Worm (Caenorhabditis elegans) whole organism, L4 larva: Measurements from ENCODE around the gene pros-1.

Experiments
- F26F4.8 ChIP-seq: fragments of 200-800 bp; sonication (Bioruptor generic); conservative IDR thresholded peaks from 2 replicates; pipeline ENCODE4 v1.3.6; 2022; ENCODE audit warnings: missing genetic modification characterization, missing compliant biosample characterization
- F37D6.2 ChIP-seq: sonication (generic microtip); optimal IDR thresholded peaks from 2 replicates; lab custom pipeline; 2016; ENCODE audit warnings: mild to moderate bottlenecking, missing genetic modification characterization, missing compliant biosample characterization
- F44E2.7 ChIP-seq: fragments of 200-800 bp; sonication (Bioruptor generic); IDR thresholded peaks from 2 replicates; pipeline ENCODE4 v2.1.2; 2022; ENCODE audit warnings: missing genetic modification characterization, missing compliant biosample characterization
- R02D3.7 ChIP-seq: fragments of 150-350 bp; sonication (generic microtip); optimal IDR thresholded peaks from 3 replicates; lab custom pipeline; 2014; ENCODE audit warnings: missing biosample characterization, missing genetic modification characterization
- T20F7.1 ChIP-seq: fragments of 200-800 bp; sonication (Bioruptor generic); optimal IDR thresholded peaks from 2 replicates; lab custom pipeline; 2018; ENCODE audit warnings: mild to moderate bottlenecking, missing genetic modification characterization, missing compliant biosample characterization
- Y105C5A.15 ChIP-seq: fragments of 200-800 bp; sonication (Bioruptor generic); IDR thresholded peaks from 2 replicates; pipeline ENCODE4 v1.3.6; 2022; ENCODE audit warnings: missing genetic modification characterization, missing compliant biosample characterization
- Y75B8A.6 ChIP-seq: fragments of 200-800 bp; sonication (Bioruptor generic); IDR thresholded peaks from 2 replicates; pipeline ENCODE4 v1.3.6; 2022; ENCODE audit warnings: missing genetic modification reagents, missing genetic modification characterization, missing compliant biosample characterization
- ama-1 ChIP-seq: fragments of 150-350 bp; optimal IDR thresholded peaks from 2 replicates; lab custom pipeline; 2014; ENCODE audit warnings: inconsistent platforms, mixed read lengths
- arid-1 ChIP-seq: fragments of 200-800 bp; sonication (Bioruptor generic); conservative IDR thresholded peaks from 2 replicates; pipeline ENCODE4 v1.3.6; 2022; ENCODE audit warnings: missing genetic modification reagents, missing genetic modification characterization, missing compliant biosample characterization
- attf-4 ChIP-seq: sonication (generic microtip); optimal IDR thresholded peaks from 3 replicates; lab custom pipeline; 2017; ENCODE audit warnings: missing biosample characterization, missing genetic modification characterization
- ceh-32 ChIP-seq: sonication (generic microtip); optimal IDR thresholded peaks from 2 replicates; lab custom pipeline; 2016; ENCODE audit warnings: mild to moderate bottlenecking, missing genetic modification characterization, missing compliant biosample characterization; ENCODE audit not compliant: poor library complexity
- ceh-82 ChIP-seq: sonication (generic microtip); optimal IDR thresholded peaks from 2 replicates; lab custom pipeline; 2017; ENCODE audit warnings: missing biosample characterization, missing genetic modification characterization
- daf-16 ChIP-seq, 3 experiments: sonication (generic microtip); optimal IDR thresholded peaks; 2 replicates each; lab custom pipeline; 2016 to 2017; ENCODE audit warnings: missing genetic modification characterization in 3 of 3, missing genetic modification reagents in 3 of 3, mild to moderate bottlenecking in 2 of 3, missing compliant biosample characterization in 2 of 3, missing biosample characterization in 1 of 3, moderate library complexity in 1 of 3
- dmd-9 ChIP-seq: fragments of 200-800 bp; sonication (Bioruptor generic); IDR thresholded peaks from 2 replicates; pipeline ENCODE4 v1.3.6; 2022; ENCODE audit warnings: missing genetic modification reagents, missing genetic modification characterization, missing compliant biosample characterization
- dpl-1 ChIP-seq: fragments of 150-350 bp; optimal IDR thresholded peaks from 2 replicates; lab custom pipeline; 2014; ENCODE audit warnings: missing biosample characterization, missing genetic modification reagents, missing genetic modification characterization
- egl-27 ChIP-seq: sonication (generic microtip); optimal IDR thresholded peaks from 3 replicates; lab custom pipeline; 2017; ENCODE audit warnings: missing biosample characterization, missing genetic modification reagents, missing genetic modification characterization
- fos-1 ChIP-seq: fragments of 150-350 bp; optimal IDR thresholded peaks from 2 replicates; lab custom pipeline; 2014; ENCODE audit warnings: missing biosample characterization, missing genetic modification characterization
- lin-13 ChIP-seq: fragments of 150-350 bp; optimal IDR thresholded peaks from 2 replicates; lab custom pipeline; 2014; ENCODE audit warnings: missing biosample characterization, missing genetic modification reagents, missing genetic modification characterization
- lin-15B ChIP-seq: fragments of 150-350 bp; sonication (generic microtip); optimal IDR thresholded peaks from 3 replicates; lab custom pipeline; 2014; ENCODE audit warnings: missing biosample characterization, missing genetic modification characterization
- lin-29 ChIP-seq: fragments of 200-800 bp; sonication (Bioruptor generic); IDR thresholded peaks from 2 replicates; pipeline ENCODE4 v1.3.6; 2022; ENCODE audit warnings: missing genetic modification reagents, missing genetic modification characterization, missing compliant biosample characterization
- lir-3 ChIP-seq: sonication (generic microtip); optimal IDR thresholded peaks from 2 replicates; lab custom pipeline; 2016; ENCODE audit warnings: mild to moderate bottlenecking, missing genetic modification characterization, missing compliant biosample characterization
- madf-5 ChIP-seq, 2 experiments: fragments of 200-800 bp; sonication (Bioruptor generic); IDR thresholded peaks; 2 replicates each; pipeline ENCODE4 v1.3.6; 2022; ENCODE audit warnings: missing compliant biosample characterization in 2 of 2, missing genetic modification characterization in 2 of 2
- mdl-1 ChIP-seq, 2 experiments: fragments of 150-350 bp in 1 of 2; sonication (generic microtip) in 1 of 2; optimal IDR thresholded peaks; 2 replicates each; lab custom pipeline; 2014 to 2017; ENCODE audit warnings: missing biosample characterization in 2 of 2, missing genetic modification characterization in 2 of 2
- mdt-29 ChIP-seq: fragments of 200-800 bp; sonication (Bioruptor generic); IDR thresholded peaks from 2 replicates; pipeline ENCODE4 v1.3.6; 2022; ENCODE audit warnings: missing genetic modification reagents, missing genetic modification characterization, missing compliant biosample characterization
- mep-1 ChIP-seq: fragments of 150-350 bp; sonication (generic microtip); optimal IDR thresholded peaks from 3 replicates; lab custom pipeline; 2014; ENCODE audit warnings: missing biosample characterization, missing genetic modification characterization
- mxl-2 ChIP-seq: fragments of 200-800 bp; sonication (Bioruptor generic); conservative IDR thresholded peaks from 2 replicates; pipeline ENCODE4 v1.3.6; 2022; ENCODE audit warnings: missing genetic modification reagents, missing genetic modification characterization, missing compliant biosample characterization
- nhr-10 ChIP-seq: fragments of 150-350 bp; optimal IDR thresholded peaks from 2 replicates; lab custom pipeline; 2014; ENCODE audit warnings: missing biosample characterization, missing genetic modification characterization
- nhr-102 ChIP-seq: sonication (generic microtip); optimal IDR thresholded peaks from 2 replicates; lab custom pipeline; 2016; ENCODE audit warnings: mild to moderate bottlenecking, missing genetic modification characterization, moderate library complexity, missing compliant biosample characterization
- nhr-11 ChIP-seq: fragments of 150-350 bp; optimal IDR thresholded peaks from 2 replicates; lab custom pipeline; 2014; ENCODE audit warnings: missing biosample characterization, missing genetic modification characterization
- nhr-28 ChIP-seq: fragments of 150-350 bp; optimal IDR thresholded peaks from 2 replicates; lab custom pipeline; 2014; ENCODE audit warnings: missing biosample characterization, missing genetic modification characterization
- nhr-41 ChIP-seq: fragments of 200-800 bp; sonication (Bioruptor generic); IDR thresholded peaks from 2 replicates; pipeline ENCODE4 v1.3.6; 2022; ENCODE audit warnings: missing genetic modification reagents, missing genetic modification characterization, missing compliant biosample characterization
- nhr-48 ChIP-seq: sonication (generic microtip); optimal IDR thresholded peaks from 2 replicates; lab custom pipeline; 2016; ENCODE audit warnings: mild to moderate bottlenecking, missing genetic modification characterization, missing compliant biosample characterization
- nhr-6 ChIP-seq: fragments of 150-350 bp; optimal IDR thresholded peaks from 2 replicates; lab custom pipeline; 2014; ENCODE audit warnings: missing biosample characterization, missing genetic modification characterization
- nhr-76 ChIP-seq: fragments of 150-350 bp; optimal IDR thresholded peaks from 2 replicates; lab custom pipeline; 2014; ENCODE audit warnings: missing biosample characterization, missing genetic modification characterization
- pqm-1 ChIP-seq: sonication (generic microtip); optimal IDR thresholded peaks from 2 replicates; lab custom pipeline; 2017; ENCODE audit warnings: missing biosample characterization, missing genetic modification characterization
- rbr-2 ChIP-seq: sonication (generic microtip); optimal IDR thresholded peaks from 2 replicates; lab custom pipeline; 2016; ENCODE audit warnings: missing genotype, missing genetic modification characterization, missing compliant biosample characterization
- sdz-12 ChIP-seq: fragments of 200-800 bp; sonication (Bioruptor generic); optimal IDR thresholded peaks from 2 replicates; lab custom pipeline; 2018; ENCODE audit warnings: mild to moderate bottlenecking, missing genetic modification characterization, missing compliant biosample characterization
- snpc-1.2 ChIP-seq: fragments of 200-800 bp; sonication (Bioruptor generic); IDR thresholded peaks from 2 replicates; pipeline ENCODE4 v1.3.6; 2022; ENCODE audit warnings: missing genetic modification reagents, missing genetic modification characterization, missing compliant biosample characterization
- spr-3 ChIP-seq: fragments of 200-800 bp; sonication (Bioruptor generic); optimal IDR thresholded peaks from 2 replicates; lab custom pipeline; 2018; ENCODE audit warnings: mild to moderate bottlenecking, missing genetic modification characterization, missing compliant biosample characterization
- tag-97 ChIP-seq: fragments of 200-800 bp; sonication (Bioruptor generic); IDR thresholded peaks from 2 replicates; pipeline ENCODE4 v1.3.6; 2022; ENCODE audit warnings: missing genetic modification characterization, missing compliant biosample characterization
- unc-130 ChIP-seq: sonication (generic microtip); optimal IDR thresholded peaks from 2 replicates; lab custom pipeline; 2016; ENCODE audit warnings: missing genetic modification reagents, missing genetic modification characterization, missing compliant biosample characterization
- zag-1 ChIP-seq: fragments of 150-350 bp; optimal IDR thresholded peaks from 2 replicates; lab custom pipeline; 2014; ENCODE audit warnings: missing biosample characterization, missing genetic modification characterization
- zip-11 ChIP-seq: fragments of 200-800 bp; sonication (Bioruptor generic); IDR thresholded peaks from 2 replicates; pipeline ENCODE4 v1.3.6; 2022; ENCODE audit warnings: missing genetic modification characterization, missing compliant biosample characterization

pros-1 gene

DNA sequence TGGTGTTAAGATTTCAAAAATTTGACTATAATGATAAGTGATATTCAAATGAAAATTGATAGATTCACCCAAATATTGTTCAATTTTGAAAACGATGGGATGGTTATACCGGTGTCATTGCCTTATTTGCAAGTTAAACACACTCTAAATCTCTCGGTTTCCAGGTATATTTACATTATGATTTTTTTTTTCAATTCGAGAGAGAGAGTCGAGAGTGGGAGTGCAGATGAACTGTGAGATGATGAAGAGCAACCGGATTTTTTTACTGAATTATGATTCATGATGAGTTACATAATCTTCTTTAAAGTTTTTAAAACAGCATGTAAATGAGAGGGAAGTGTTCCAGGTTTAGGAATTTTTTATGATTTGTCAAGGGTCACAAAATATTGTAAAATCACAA lies 33.6 kb upstream of the pros-1 start, which contains the start of gene F44B9.10:
F44B9.10 (minus strand) TSS at position 101 of the 400 bp plus-strand sequence.
- TF ChIP-seq ceh-82 (tag; lab: Kevin White, UChicago), result no peak
- TF ChIP-seq, all 104 proteins: peak for 0

DNA sequence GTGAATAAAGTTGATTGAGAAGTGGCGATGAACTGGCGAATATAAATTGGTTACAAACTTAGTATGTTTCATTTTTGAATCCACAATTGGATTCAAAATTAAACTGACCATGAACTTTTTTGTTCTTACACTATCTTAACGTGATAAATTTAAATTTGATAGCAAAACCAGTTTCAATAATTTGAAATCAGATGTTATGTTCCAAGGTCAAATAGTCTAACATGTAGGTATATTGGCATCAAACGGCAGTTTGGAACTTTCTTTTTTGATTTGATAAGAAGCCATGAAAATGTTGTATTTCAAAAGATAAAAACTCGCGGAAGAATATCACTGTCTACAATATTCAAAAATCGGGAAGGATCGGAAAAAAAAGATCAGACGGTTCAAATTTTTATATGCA lies 31.0 kb upstream of the pros-1 start:
- TF ChIP-seq R02D3.7 (tag; lab: Kevin White, UChicago) (no peak), nhr-41 (GFP tag; lab: Robert Waterston, UW) (no peak), F44E2.7 (no peak), zag-1 (tag; lab: Kevin White, UChicago) (no peak), mxl-2 (no peak), attf-4 (tag; lab: Kevin White, UChicago) (no peak), mdt-29 (no peak), nhr-11 (tag; lab: Kevin White, UChicago) (no peak), lin-15B (no peak), F37D6.2 (tag; lab: Kevin White, UChicago) (no peak), zip-11 (GFP tag; lab: Robert Waterston, UW) (no peak), madf-5 (GFP tag; IDR thresholded peaks at IDR 0.05; lab: Robert Waterston, UW) (no peak), nhr-76 (tag; lab: Kevin White, UChicago) (no peak), mep-1 (tag; lab: Kevin White, UChicago) (no peak), ama-1 (lab: Kevin White, UChicago) (no peak), nhr-102 (tag; lab: Kevin White, UChicago) (no peak), nhr-10 (tag; lab: Kevin White, UChicago) (no peak), arid-1 (GFP tag; lab: Robert Waterston, UW) (no peak), nhr-48 (tag; lab: Kevin White, UChicago) (no peak), lir-3 (tag; lab: Kevin White, UChicago) (no peak)

DNA sequence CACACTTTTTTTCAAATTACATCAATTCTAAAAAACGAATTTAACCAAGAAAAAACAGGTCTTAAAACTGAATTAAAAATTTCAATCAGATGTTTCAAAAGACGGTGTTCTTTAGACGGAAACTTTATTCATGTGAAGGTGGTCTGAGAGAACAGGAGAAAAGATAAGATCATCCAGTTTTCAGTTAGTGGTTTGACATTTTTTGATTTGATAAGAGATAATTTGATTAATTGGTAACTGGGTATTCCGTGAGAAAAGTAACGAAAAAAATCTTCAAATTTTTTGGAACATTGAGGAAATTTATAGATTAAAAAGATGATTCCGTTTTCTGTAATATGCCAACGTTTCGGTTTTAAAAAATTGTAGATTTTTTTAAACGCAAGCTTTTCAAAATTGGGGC lies 30.6 kb upstream of the pros-1 start:
- peak; percentile 1 for TF ChIP-seq nhr-28 (tag; lab: Kevin White, UChicago)
- no peak for TF ChIP-seq nhr-11 (tag; lab: Kevin White, UChicago)

DNA sequence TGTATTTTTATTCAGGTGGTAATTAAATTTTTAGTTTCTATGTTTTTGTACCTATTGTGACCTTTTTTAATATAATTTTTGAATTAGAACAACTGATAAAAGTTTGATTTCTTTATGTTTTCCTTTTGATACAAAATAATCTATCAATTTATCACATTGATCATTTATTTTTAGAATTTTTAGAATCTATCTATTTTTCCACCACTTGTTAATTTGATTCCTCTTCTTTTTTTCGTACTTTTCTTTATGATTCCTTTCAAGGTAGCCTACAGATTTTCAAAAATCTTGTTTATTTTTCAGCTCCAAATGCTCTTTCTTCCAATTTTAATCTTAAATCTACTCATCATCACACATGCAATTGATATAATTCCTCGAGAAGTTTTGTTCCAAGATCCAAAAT lies 29.1 kb upstream of the pros-1 start, which contains the start of gene dpf-6:
dpf-6 (plus strand) TSS at position 301 of the 400 bp plus-strand sequence.
- no peak for TF ChIP-seq unc-130 (GFP tag; lab: Kevin White, UChicago)

ce11 chrIII:8042775-8043174 lies 24.3 kb upstream of the pros-1 start, which contains the start of gene K12H4.6:
TSS of gene K12H4.6 (minus strand) at chrIII:8042875.
- TF ChIP-seq snpc-1.2 (GFP tag; lab: Robert Waterston, UW), result no peak
- TF ChIP-seq nhr-76 (tag; lab: Kevin White, UChicago), result no peak
- no peak for TF ChIP-seq ceh-32 (tag; lab: Kevin White, UChicago)
- TF ChIP-seq sdz-12 (GFP tag; lab: Kevin White, UChicago), result no peak
- no peak for TF ChIP-seq mxl-2
- TF ChIP-seq tag-97 (GFP tag; lab: Robert Waterston, UW), result no peak
- no peak for TF ChIP-seq Y105C5A.15 (GFP tag; lab: Robert Waterston, UW)
- TF ChIP-seq spr-3, result no peak
- no peak for TF ChIP-seq nhr-6
- TF ChIP-seq egl-27 (tag; lab: Kevin White, UChicago), result no peak
- no peak for TF ChIP-seq attf-4 (tag; lab: Kevin White, UChicago)
- TF ChIP-seq rbr-2 (tag; lab: Kevin White, UChicago), result no peak
- no peak for TF ChIP-seq unc-130 (GFP tag; lab: Kevin White, UChicago)
- TF ChIP-seq lin-13 (GFP tag; lab: Kevin White, UChicago), result no peak

DNA sequence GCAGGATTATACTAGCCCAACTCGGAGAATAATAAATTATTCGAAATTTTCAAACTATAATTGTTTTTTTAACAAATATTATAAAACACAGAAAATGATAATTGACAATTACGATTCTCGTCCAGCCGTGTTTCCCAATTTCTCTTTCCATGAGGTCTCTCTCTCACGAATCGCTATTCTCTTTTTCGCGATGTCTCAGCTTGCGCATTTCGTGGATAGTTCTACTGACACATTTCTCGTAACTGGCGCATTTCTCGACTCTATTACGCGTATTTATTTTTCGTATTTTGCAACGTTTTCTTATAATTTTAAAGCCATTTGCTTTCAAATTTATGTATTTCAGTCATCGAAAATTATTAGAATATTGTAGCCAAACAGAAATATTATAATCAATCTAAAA lies 23.3 kb upstream of the pros-1 start:
- TF ChIP-seq Y75B8A.6 (GFP tag; lab: Robert Waterston, UW) (peak; percentile 98), mdl-1 (tag; optimal IDR thresholded peaks at IDR 0.05; lab: Kevin White, UChicago) (peak; percentile 3 to 93), dmd-9 (peak; percentile 99), dpl-1 (GFP tag; lab: Kevin White, UChicago) (peak; percentile 92), F26F4.8 (GFP tag; lab: Robert Waterston, UW) (peak; percentile 64; the same call in 1 of the 2 replicates), pqm-1 (peak; percentile 86), nhr-28 (tag; lab: Kevin White, UChicago) (peak; percentile 98), fos-1 (tag; lab: Kevin White, UChicago) (no peak), lin-13 (GFP tag; lab: Kevin White, UChicago) (peak; percentile 99), T20F7.1 (peak; percentile 97), daf-16 (GFP tag; optimal IDR thresholded peaks at IDR 0.05; lab: Kevin White, UChicago) (peak; percentile 62 to 80), daf-16 (tag; optimal IDR thresholded peaks at IDR 0.05; lab: Kevin White, UChicago) (peak; percentile 90), lin-29 (peak; percentile 80; the same call in 1 of the 2 replicates)
